Worm (Caenorhabditis elegans) whole organism, L1 larva: ENCODE measurements around the gene pals-27.
A peak's percentile ranks its signal among the peaks of the same experiment; 100 is the strongest.

Experiments
- C16A3.4 ChIP-seq: fragments of 150-350 bp; optimal IDR thresholded peaks from 2 replicates; lab custom pipeline; 2014; ENCODE audit warnings: missing biosample characterization, missing genetic modification characterization
- F16B12.6 ChIP-seq: fragments of 150-350 bp; optimal IDR thresholded peaks from 2 replicates; lab custom pipeline; 2014; ENCODE audit warnings: missing biosample characterization, missing genetic modification characterization
- aly-2 ChIP-seq: fragments of 150-350 bp; optimal IDR thresholded peaks from 2 replicates; lab custom pipeline; 2014; ENCODE audit warnings: missing biosample characterization, missing genetic modification characterization
- blmp-1 ChIP-seq: fragments of 150-350 bp; optimal IDR thresholded peaks from 2 replicates; lab custom pipeline; 2014; ENCODE audit warnings: missing biosample characterization, missing genetic modification characterization
- ceh-63 ChIP-seq: fragments of 200-800 bp; sonication (Bioruptor generic); optimal IDR thresholded peaks from 2 replicates; lab custom pipeline; 2018; ENCODE audit warnings: mild to moderate bottlenecking, missing genetic modification characterization, missing compliant biosample characterization
- ceh-8 ChIP-seq: fragments of 200-800 bp; sonication (Bioruptor generic); optimal IDR thresholded peaks from 2 replicates; lab custom pipeline; 2018; ENCODE audit warnings: mild to moderate bottlenecking, missing genetic modification characterization, moderate library complexity, missing compliant biosample characterization
- ceh-88 ChIP-seq: fragments of 200-800 bp; sonication (Bioruptor generic); IDR thresholded peaks from 2 replicates; pipeline ENCODE4 v1.3.6; 2022; ENCODE audit warnings: missing genetic modification characterization, missing compliant biosample characterization
- ceh-90 ChIP-seq: sonication (generic microtip); optimal IDR thresholded peaks from 2 replicates; lab custom pipeline; 2016; ENCODE audit warnings: missing genetic modification characterization, missing compliant biosample characterization
- efl-1 ChIP-seq, 4 experiments: fragments of 150-350 bp; optimal IDR thresholded peaks in 3 of 4; peaks in 1 of 4; 1 replicate in 1 of 4; 2 replicates in 3 of 4; lab custom pipeline; 2014; ENCODE audit warnings: missing biosample characterization in 2 of 4, missing genetic modification characterization in 2 of 4, missing genetic modification reagents in 2 of 4
- elt-2 ChIP-seq: sonication (generic microtip); optimal IDR thresholded peaks from 2 replicates; lab custom pipeline; 2016; ENCODE audit warnings: missing genetic modification characterization, mild to moderate bottlenecking, inconsistent platforms, missing compliant biosample characterization, missing genetic modification reagents
- elt-3 ChIP-seq, 6 experiments: fragments of 150-350 bp in 1 of 6; sonication (generic microtip); optimal IDR thresholded peaks; 2 replicates each; lab custom pipeline; 2017 to 2018; ENCODE audit warnings: missing biosample characterization in 6 of 6, missing genetic modification characterization in 6 of 6, inconsistent platforms in 1 of 6
- ets-5 ChIP-seq: fragments of 200-800 bp; sonication (Bioruptor generic); IDR thresholded peaks from 2 replicates; pipeline ENCODE4 v1.3.6; 2022; ENCODE audit warnings: missing genetic modification characterization, missing compliant biosample characterization
- fkh-8 ChIP-seq: sonication (generic microtip); optimal IDR thresholded peaks from 2 replicates; lab custom pipeline; 2016; ENCODE audit warnings: mild to moderate bottlenecking, missing genetic modification characterization, missing compliant biosample characterization
- fos-1 ChIP-seq: fragments of 150-350 bp; optimal IDR thresholded peaks from 2 replicates; lab custom pipeline; 2014; ENCODE audit warnings: missing biosample characterization, missing genetic modification characterization
- grh-1 ChIP-seq: fragments of 200-800 bp; sonication (Bioruptor generic); IDR thresholded peaks from 2 replicates; pipeline ENCODE4 v1.3.6; 2022; ENCODE audit warnings: missing genetic modification reagents, missing genetic modification characterization, missing compliant biosample characterization
- irx-1 ChIP-seq: sonication (generic microtip); optimal IDR thresholded peaks from 2 replicates; lab custom pipeline; 2016; ENCODE audit warnings: missing genetic modification characterization, missing compliant biosample characterization
- isw-1 ChIP-seq: fragments of 200-800 bp; sonication (Bioruptor generic); IDR thresholded peaks from 2 replicates; pipeline ENCODE4 v1.3.6; 2022; ENCODE audit warnings: missing genetic modification characterization, missing compliant biosample characterization
- lin-14 ChIP-seq: fragments of 200-800 bp; sonication (Bioruptor generic); optimal IDR thresholded peaks from 2 replicates; lab custom pipeline; 2018; ENCODE audit warnings: mild to moderate bottlenecking, missing genetic modification characterization, moderate library complexity, missing compliant biosample characterization
- lin-15B ChIP-seq: fragments of 150-350 bp; sonication (generic microtip); optimal IDR thresholded peaks from 3 replicates; lab custom pipeline; 2014; ENCODE audit warnings: missing biosample characterization, missing genetic modification characterization
- lin-35 ChIP-seq, 2 experiments: fragments of 150-350 bp; optimal IDR thresholded peaks; 2 replicates each; lab custom pipeline; 2014; ENCODE audit warnings: missing biosample characterization in 2 of 2, missing genetic modification characterization in 2 of 2, missing genetic modification reagents in 2 of 2
- lir-3 ChIP-seq: sonication (generic microtip); optimal IDR thresholded peaks from 2 replicates; lab custom pipeline; 2016; ENCODE audit warnings: mild to moderate bottlenecking, missing genetic modification characterization, moderate library complexity, missing compliant biosample characterization; ENCODE audit not compliant: poor library complexity
- lsy-2 ChIP-seq, 2 experiments: fragments of 150-350 bp; optimal IDR thresholded peaks; 2 replicates each; lab custom pipeline; 2014; ENCODE audit warnings: missing biosample characterization in 2 of 2, missing genetic modification characterization in 2 of 2
- mep-1 ChIP-seq: fragments of 150-350 bp; optimal IDR thresholded peaks from 2 replicates; lab custom pipeline; 2014; ENCODE audit warnings: missing biosample characterization, missing genetic modification characterization
- nhr-11 ChIP-seq: fragments of 150-350 bp; optimal IDR thresholded peaks from 2 replicates; lab custom pipeline; 2014; ENCODE audit warnings: missing biosample characterization, missing genetic modification characterization
- nhr-12 ChIP-seq: sonication (generic microtip); optimal IDR thresholded peaks from 2 replicates; lab custom pipeline; 2017; ENCODE audit warnings: missing biosample characterization, missing genetic modification characterization
- nhr-19 ChIP-seq: fragments of 200-800 bp; sonication (Bioruptor generic); conservative IDR thresholded peaks from 2 replicates; pipeline ENCODE4 v1.3.6; 2022; ENCODE audit warnings: missing genetic modification characterization, missing compliant biosample characterization
- nhr-20 ChIP-seq: sonication (generic microtip); optimal IDR thresholded peaks from 2 replicates; lab custom pipeline; 2016; ENCODE audit warnings: mild to moderate bottlenecking, missing genetic modification characterization, missing compliant biosample characterization
- nhr-47 ChIP-seq: sonication (generic microtip); optimal IDR thresholded peaks from 2 replicates; lab custom pipeline; 2016; ENCODE audit warnings: mild to moderate bottlenecking, missing genetic modification characterization, moderate library complexity, missing compliant biosample characterization
- nhr-71 ChIP-seq: sonication (generic microtip); optimal IDR thresholded peaks from 2 replicates; lab custom pipeline; 2016; ENCODE audit warnings: mild to moderate bottlenecking, missing genetic modification characterization, moderate library complexity, missing compliant biosample characterization
- nhr-76 ChIP-seq: sonication (generic microtip); optimal IDR thresholded peaks from 2 replicates; lab custom pipeline; 2017; ENCODE audit warnings: missing biosample characterization, missing genetic modification characterization
- nhr-77 ChIP-seq: fragments of 150-350 bp; optimal IDR thresholded peaks from 2 replicates; lab custom pipeline; 2014; ENCODE audit warnings: missing biosample characterization, missing genetic modification characterization
- nhr-90 ChIP-seq: sonication (generic microtip); optimal IDR thresholded peaks from 2 replicates; lab custom pipeline; 2016; ENCODE audit warnings: mild to moderate bottlenecking, missing genetic modification characterization, missing compliant biosample characterization; ENCODE audit not compliant: poor library complexity
- pax-3 ChIP-seq: fragments of 200-800 bp; sonication (Bioruptor generic); optimal IDR thresholded peaks from 2 replicates; lab custom pipeline; 2018; ENCODE audit warnings: mild to moderate bottlenecking, missing genetic modification characterization, moderate library complexity, missing compliant biosample characterization
- rnt-1 ChIP-seq: sonication (generic microtip); optimal IDR thresholded peaks from 2 replicates; lab custom pipeline; 2016; ENCODE audit warnings: mild to moderate bottlenecking, missing genetic modification characterization, moderate library complexity, missing compliant biosample characterization
- skn-1 ChIP-seq: fragments of 150-350 bp; optimal IDR thresholded peaks from 2 replicates; lab custom pipeline; 2014; ENCODE audit warnings: missing biosample characterization, missing genetic modification characterization
- snu-23 ChIP-seq: sonication (generic microtip); optimal IDR thresholded peaks from 2 replicates; lab custom pipeline; 2016; ENCODE audit warnings: missing genetic modification characterization, missing compliant biosample characterization
- sox-4 ChIP-seq: sonication (generic microtip); optimal IDR thresholded peaks from 2 replicates; lab custom pipeline; 2016; ENCODE audit warnings: missing genetic modification characterization, missing compliant biosample characterization
- sptf-1 ChIP-seq: fragments of 150-350 bp; optimal IDR thresholded peaks from 2 replicates; lab custom pipeline; 2014; ENCODE audit warnings: missing biosample characterization, missing genetic modification characterization
- sup-37 ChIP-seq: fragments of 200-800 bp; sonication (Bioruptor generic); optimal IDR thresholded peaks from 2 replicates; lab custom pipeline; 2018; ENCODE audit warnings: mild to moderate bottlenecking, missing genetic modification characterization, missing compliant biosample characterization
- swsn-7 ChIP-seq: sonication (generic microtip); optimal IDR thresholded peaks from 2 replicates; lab custom pipeline; 2016; ENCODE audit warnings: missing genetic modification characterization, missing compliant biosample characterization
- tlp-1 ChIP-seq: fragments of 150-350 bp; optimal IDR thresholded peaks from 2 replicates; lab custom pipeline; 2014; ENCODE audit warnings: missing biosample characterization, missing genetic modification characterization
- unc-130 ChIP-seq: fragments of 150-350 bp; optimal IDR thresholded peaks from 2 replicates; lab custom pipeline; 2017; ENCODE audit warnings: missing biosample characterization, missing genetic modification characterization, inconsistent platforms
- unc-30 ChIP-seq: sonication (generic microtip); optimal IDR thresholded peaks from 2 replicates; lab custom pipeline; 2017; ENCODE audit warnings: missing biosample characterization, missing genetic modification characterization
- unc-86 ChIP-seq: sonication (generic microtip); optimal IDR thresholded peaks from 2 replicates; lab custom pipeline; 2016; ENCODE audit warnings: missing genetic modification characterization, missing compliant biosample characterization
- vab-15 ChIP-seq: sonication (generic microtip); optimal IDR thresholded peaks from 2 replicates; lab custom pipeline; 2017; ENCODE audit warnings: missing genotype, mild to moderate bottlenecking, missing genetic modification characterization, missing compliant biosample characterization
- xbp-1 ChIP-seq: sonication (generic microtip); optimal IDR thresholded peaks from 2 replicates; lab custom pipeline; 2016; ENCODE audit warnings: missing genetic modification characterization, missing compliant biosample characterization
- zag-1 ChIP-seq: fragments of 150-350 bp; optimal IDR thresholded peaks from 2 replicates; lab custom pipeline; 2014; ENCODE audit warnings: missing biosample characterization, missing genetic modification characterization
- zip-4 ChIP-seq: fragments of 200-800 bp; sonication (Bioruptor generic); optimal IDR thresholded peaks from 2 replicates; lab custom pipeline; 2018; ENCODE audit warnings: mild to moderate bottlenecking, missing genetic modification characterization, moderate library complexity, missing compliant biosample characterization
- ztf-11 ChIP-seq, 2 experiments: sonication (generic microtip); optimal IDR thresholded peaks; 2 replicates each; lab custom pipeline; 2016 to 2017; ENCODE audit warnings: missing genetic modification characterization in 2 of 2, missing biosample characterization in 1 of 2, missing compliant biosample characterization in 1 of 2

The pals-27 gene

ce11 chrIII:4413099-4413498 is 31.7 kb downstream of the pals-27 start, which contains the start of gene mpc-1 (continued):
- TF ChIP-seq unc-130 (tag; lab: Kevin White, UChicago), result no peak
- TF ChIP-seq pax-3 (tag; lab: Kevin White, UChicago), result no peak
- TF ChIP-seq lin-14 (GFP tag; lab: Kevin White, UChicago), result peak; percentile 54
- TF ChIP-seq aly-2, result no peak
- TF ChIP-seq nhr-76 (tag; lab: Kevin White, UChicago), result no peak
- TF ChIP-seq nhr-12 (tag; lab: Kevin White, UChicago), result no peak
- peak; percentile 1 for TF ChIP-seq nhr-20 (tag; lab: Kevin White, UChicago)
- no peak for TF ChIP-seq fos-1 (tag; lab: Kevin White, UChicago)
- TF ChIP-seq isw-1 (GFP tag; lab: Robert Waterston, UW), result no peak
- TF ChIP-seq irx-1 (tag; lab: Kevin White, UChicago), result no peak
- no peak for TF ChIP-seq sup-37 (GFP tag; lab: Kevin White, UChicago)
- TF ChIP-seq xbp-1 (tag; lab: Kevin White, UChicago), result no peak
- TF ChIP-seq efl-1 (optimal IDR thresholded peaks at IDR 0.05; lab: Kevin White, UChicago), result no peak
- no peak for TF ChIP-seq efl-1 (GFP tag; optimal IDR thresholded peaks at IDR 0.05 in 1 of 2; lab: Kevin White, UChicago)
- TF ChIP-seq nhr-77 (tag; lab: Kevin White, UChicago), result no peak
- TF ChIP-seq unc-86 (tag; lab: Kevin White, UChicago), result no peak
- no peak for TF ChIP-seq lin-15B (tag; lab: Kevin White, UChicago)
- no peak for TF ChIP-seq swsn-7 (tag; lab: Kevin White, UChicago)
- no peak for TF ChIP-seq ceh-8 (GFP tag; lab: Kevin White, UChicago)
- TF ChIP-seq snu-23 (GFP tag; lab: Kevin White, UChicago), result peak; percentile 18
- peak in 1 of 2 experiments; percentile 24 for TF ChIP-seq lin-35 (GFP tag; optimal IDR thresholded peaks at IDR 0.05; lab: Kevin White, UChicago)
- no peak for TF ChIP-seq rnt-1
- TF ChIP-seq zag-1 (tag; lab: Kevin White, UChicago), result no peak
- no peak for TF ChIP-seq ztf-11 (tag; optimal IDR thresholded peaks at IDR 0.05; lab: Kevin White, UChicago)
- no peak for TF ChIP-seq C16A3.4 (tag; lab: Kevin White, UChicago)
- TF ChIP-seq lsy-2 (tag; optimal IDR thresholded peaks at IDR 0.05; lab: Kevin White, UChicago), result peak; percentile 1 to 29
- no peak for TF ChIP-seq sox-4
- no peak for TF ChIP-seq nhr-90 (tag; lab: Kevin White, UChicago)
- no peak for TF ChIP-seq vab-15
- peak; percentile 53 for TF ChIP-seq nhr-71 (tag; lab: Kevin White, UChicago)
- TF ChIP-seq blmp-1, result peak; percentile 44
- TF ChIP-seq sptf-1 (tag; lab: Kevin White, UChicago), result no peak
- no peak for TF ChIP-seq ceh-63 (GFP tag; lab: Kevin White, UChicago)
- no peak for TF ChIP-seq nhr-11 (tag; lab: Kevin White, UChicago)
- no peak for TF ChIP-seq unc-30 (tag; lab: Kevin White, UChicago)
- TF ChIP-seq tlp-1 (tag; lab: Kevin White, UChicago), result no peak
- no peak for TF ChIP-seq ets-5 (GFP tag; lab: Robert Waterston, UW)

DNA sequence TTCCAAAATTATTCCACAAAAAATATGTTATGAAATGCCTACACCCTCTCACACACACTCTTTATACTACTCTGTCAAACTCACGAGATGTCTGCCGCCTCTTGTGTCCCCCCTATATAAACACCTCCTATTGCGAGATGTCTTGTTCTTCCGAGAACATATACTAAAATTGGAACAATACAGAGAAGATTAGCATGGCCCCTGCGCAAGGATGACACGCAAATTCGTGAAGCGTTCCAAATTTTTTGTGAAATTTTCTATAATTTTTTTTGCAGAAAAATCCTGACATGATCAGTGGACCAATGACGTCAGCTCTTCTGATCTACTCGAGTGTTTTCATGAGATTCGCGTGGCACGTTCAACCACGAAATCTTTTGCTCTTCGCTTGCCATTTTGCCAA is 32.6 kb downstream of the pals-27 start:
- TF ChIP-seq sox-4, result peak; percentile 13
- peak; percentile 50 for TF ChIP-seq mep-1 (tag; lab: Kevin White, UChicago)
- peak; percentile 41 for TF ChIP-seq isw-1 (GFP tag; lab: Robert Waterston, UW)
- peak; percentile 33 for TF ChIP-seq skn-1 (tag; lab: Kevin White, UChicago)
- peak in 1 of 6 experiments; percentile 16 for TF ChIP-seq elt-3 (tag; optimal IDR thresholded peaks at IDR 0.05; lab: Kevin White, UChicago)
- TF ChIP-seq elt-2 (tag; lab: Kevin White, UChicago), result peak; percentile 17
- peak; percentile 11 for TF ChIP-seq fos-1 (tag; lab: Kevin White, UChicago)
- peak; percentile 52 for TF ChIP-seq nhr-20 (tag; lab: Kevin White, UChicago)
- TF ChIP-seq efl-1 (optimal IDR thresholded peaks at IDR 0.05; lab: Kevin White, UChicago), result peak; percentile 37 to 54
- peak; percentile 37 to 91 for TF ChIP-seq efl-1 (GFP tag; optimal IDR thresholded peaks at IDR 0.05 in 1 of 2; lab: Kevin White, UChicago)
- peak; percentile 55 for TF ChIP-seq fkh-8 (tag; lab: Kevin White, UChicago)
- TF ChIP-seq snu-23 (GFP tag; lab: Kevin White, UChicago), result peak; percentile 55
- TF ChIP-seq nhr-47 (tag; lab: Kevin White, UChicago), result peak; percentile 82
- TF ChIP-seq ceh-90, result peak; percentile 4
- peak; percentile 3 to 46 for TF ChIP-seq lin-35 (GFP tag; optimal IDR thresholded peaks at IDR 0.05; lab: Kevin White, UChicago)
- TF ChIP-seq lin-14 (GFP tag; lab: Kevin White, UChicago), result peak; percentile 67
- TF ChIP-seq zip-4 (GFP tag; lab: Kevin White, UChicago), result peak; percentile 53
- TF ChIP-seq nhr-19 (GFP tag; lab: Robert Waterston, UW), result peak; percentile 86
- peak; percentile 47 for TF ChIP-seq C16A3.4 (tag; lab: Kevin White, UChicago)
- TF ChIP-seq lir-3 (tag; lab: Kevin White, UChicago), result peak; percentile 10
- peak; percentile 47; the same call in 1 of the 2 replicates for TF ChIP-seq grh-1 (GFP tag; lab: Robert Waterston, UW)
- peak; percentile 51 for TF ChIP-seq xbp-1 (tag; lab: Kevin White, UChicago)
- TF ChIP-seq unc-86 (tag; lab: Kevin White, UChicago), result peak; percentile 16
- 0 out of 2 replicates have a peak, but pooled peaks have one; percentile 37 for TF ChIP-seq ceh-88 (GFP tag; lab: Robert Waterston, UW)
- peak; percentile 18 for TF ChIP-seq F16B12.6 (tag; lab: Kevin White, UChicago)
- peak; percentile 23 for TF ChIP-seq rnt-1
- TF ChIP-seq nhr-90 (tag; lab: Kevin White, UChicago), result peak; percentile 66
